Worm (Caenorhabditis elegans) whole organism, L1 larva: ENCODE data around the gene F56D6.18.
A peak's percentile ranks its signal among the peaks of the same experiment; 100 is the strongest.

ENCODE experiments used
- C34B4.2 ChIP-seq: sonication (generic microtip); optimal IDR thresholded peaks from 2 replicates; lab custom pipeline; 2017; ENCODE audit warnings: mild to moderate bottlenecking, missing genetic modification characterization, missing compliant biosample characterization
- F16B12.6 ChIP-seq: fragments of 150-350 bp; optimal IDR thresholded peaks from 2 replicates; lab custom pipeline; 2014; ENCODE audit warnings: missing biosample characterization, missing genetic modification characterization
- alr-1 ChIP-seq: fragments of 200-800 bp; sonication (Bioruptor generic); optimal IDR thresholded peaks from 2 replicates; lab custom pipeline; 2018; ENCODE audit warnings: borderline replicate concordance, mild to moderate bottlenecking, missing genetic modification characterization, missing compliant biosample characterization
- aly-2 ChIP-seq: fragments of 150-350 bp; optimal IDR thresholded peaks from 2 replicates; lab custom pipeline; 2014; ENCODE audit warnings: missing biosample characterization, missing genetic modification characterization
- ama-1 ChIP-seq: fragments of 150-350 bp; optimal IDR thresholded peaks from 2 replicates; lab custom pipeline; 2014
- blmp-1 ChIP-seq: fragments of 150-350 bp; optimal IDR thresholded peaks from 2 replicates; lab custom pipeline; 2014; ENCODE audit warnings: missing biosample characterization, missing genetic modification characterization
- ceh-82 ChIP-seq, 3 experiments: fragments of 150-350 bp in 1 of 3; sonication (generic microtip) in 2 of 3; optimal IDR thresholded peaks; 2 replicates each; lab custom pipeline; 2014 to 2017; ENCODE audit warnings: missing biosample characterization in 3 of 3, missing genetic modification characterization in 3 of 3
- ceh-90 ChIP-seq: sonication (generic microtip); optimal IDR thresholded peaks from 2 replicates; lab custom pipeline; 2016; ENCODE audit warnings: missing genetic modification characterization, missing compliant biosample characterization
- ces-1 ChIP-seq: fragments of 150-350 bp; optimal IDR thresholded peaks from 2 replicates; lab custom pipeline; 2014; ENCODE audit warnings: missing biosample characterization, missing genetic modification reagents, missing genetic modification characterization
- efl-1 ChIP-seq, 4 experiments: fragments of 150-350 bp; optimal IDR thresholded peaks in 3 of 4; peaks in 1 of 4; 1 replicate in 1 of 4; 2 replicates in 3 of 4; lab custom pipeline; 2014; ENCODE audit warnings: missing biosample characterization in 2 of 4, missing genetic modification characterization in 2 of 4, missing genetic modification reagents in 2 of 4
- egl-13 ChIP-seq: sonication (generic microtip); optimal IDR thresholded peaks from 2 replicates; lab custom pipeline; 2016; ENCODE audit warnings: missing genotype, missing genetic modification reagents, missing genetic modification characterization, missing compliant biosample characterization
- elt-3 ChIP-seq, 6 experiments: fragments of 150-350 bp in 1 of 6; sonication (generic microtip); optimal IDR thresholded peaks; 2 replicates each; lab custom pipeline; 2017 to 2018; ENCODE audit warnings: missing biosample characterization in 6 of 6, missing genetic modification characterization in 6 of 6, inconsistent platforms in 1 of 6
- fkh-10 ChIP-seq: sonication (generic microtip); optimal IDR thresholded peaks from 2 replicates; lab custom pipeline; 2017; ENCODE audit warnings: missing biosample characterization, missing genetic modification reagents, missing genetic modification characterization
- fkh-4 ChIP-seq: sonication (generic microtip); optimal IDR thresholded peaks from 2 replicates; lab custom pipeline; 2016; ENCODE audit warnings: missing compliant biosample characterization, missing genetic modification characterization, borderline replicate concordance
- fos-1 ChIP-seq: fragments of 150-350 bp; optimal IDR thresholded peaks from 2 replicates; lab custom pipeline; 2014; ENCODE audit warnings: missing biosample characterization, missing genetic modification characterization
- hlh-17 ChIP-seq: fragments of 200-800 bp; sonication (Bioruptor generic); optimal IDR thresholded peaks from 2 replicates; lab custom pipeline; 2018; ENCODE audit warnings: missing genetic modification characterization, mild to moderate bottlenecking, missing compliant biosample characterization, moderate library complexity, borderline replicate concordance
- hpl-2 ChIP-seq: fragments of 150-350 bp; optimal IDR thresholded peaks from 2 replicates; lab custom pipeline; 2014; ENCODE audit warnings: missing biosample characterization, missing genetic modification reagents, missing genetic modification characterization
- isw-1 ChIP-seq: fragments of 200-800 bp; sonication (Bioruptor generic); IDR thresholded peaks from 2 replicates; pipeline ENCODE4 v1.3.6; 2022; ENCODE audit warnings: missing genetic modification characterization, missing compliant biosample characterization
- lin-13 ChIP-seq: fragments of 150-350 bp; optimal IDR thresholded peaks from 2 replicates; lab custom pipeline; 2014; ENCODE audit warnings: missing biosample characterization, missing genetic modification reagents, missing genetic modification characterization
- lin-14 ChIP-seq: fragments of 200-800 bp; sonication (Bioruptor generic); optimal IDR thresholded peaks from 2 replicates; lab custom pipeline; 2018; ENCODE audit warnings: mild to moderate bottlenecking, missing genetic modification characterization, moderate library complexity, missing compliant biosample characterization
- lir-3 ChIP-seq: sonication (generic microtip); optimal IDR thresholded peaks from 2 replicates; lab custom pipeline; 2016; ENCODE audit warnings: mild to moderate bottlenecking, missing genetic modification characterization, moderate library complexity, missing compliant biosample characterization; ENCODE audit not compliant: poor library complexity
- lsy-2 ChIP-seq, 2 experiments: fragments of 150-350 bp; optimal IDR thresholded peaks; 2 replicates each; lab custom pipeline; 2014; ENCODE audit warnings: missing biosample characterization in 2 of 2, missing genetic modification characterization in 2 of 2
- mef-2 ChIP-seq: fragments of 150-350 bp; optimal IDR thresholded peaks from 2 replicates; lab custom pipeline; 2014; ENCODE audit warnings: missing biosample characterization, missing genetic modification characterization
- nhr-19 ChIP-seq: fragments of 200-800 bp; sonication (Bioruptor generic); conservative IDR thresholded peaks from 2 replicates; pipeline ENCODE4 v1.3.6; 2022; ENCODE audit warnings: missing genetic modification characterization, missing compliant biosample characterization
- nhr-20 ChIP-seq: sonication (generic microtip); optimal IDR thresholded peaks from 2 replicates; lab custom pipeline; 2016; ENCODE audit warnings: mild to moderate bottlenecking, missing genetic modification characterization, missing compliant biosample characterization
- nhr-237 ChIP-seq: fragments of 150-350 bp; optimal IDR thresholded peaks from 2 replicates; lab custom pipeline; 2014; ENCODE audit warnings: missing biosample characterization, missing genetic modification characterization
- nhr-76 ChIP-seq: sonication (generic microtip); optimal IDR thresholded peaks from 2 replicates; lab custom pipeline; 2017; ENCODE audit warnings: missing biosample characterization, missing genetic modification characterization
- nhr-84 ChIP-seq: sonication (generic microtip); optimal IDR thresholded peaks from 2 replicates; lab custom pipeline; 2017; ENCODE audit warnings: missing biosample characterization, missing genetic modification characterization
- nhr-90 ChIP-seq: sonication (generic microtip); optimal IDR thresholded peaks from 2 replicates; lab custom pipeline; 2016; ENCODE audit warnings: mild to moderate bottlenecking, missing genetic modification characterization, missing compliant biosample characterization; ENCODE audit not compliant: poor library complexity
- pag-3 ChIP-seq: sonication (generic microtip); optimal IDR thresholded peaks from 2 replicates; lab custom pipeline; 2017; ENCODE audit warnings: missing genetic modification characterization, mild to moderate bottlenecking, missing compliant biosample characterization, antibody characterized with exemption, borderline replicate concordance; ENCODE audit not compliant: insufficient read depth
- pax-3 ChIP-seq: fragments of 200-800 bp; sonication (Bioruptor generic); optimal IDR thresholded peaks from 2 replicates; lab custom pipeline; 2018; ENCODE audit warnings: mild to moderate bottlenecking, missing genetic modification characterization, moderate library complexity, missing compliant biosample characterization
- rnt-1 ChIP-seq: sonication (generic microtip); optimal IDR thresholded peaks from 2 replicates; lab custom pipeline; 2016; ENCODE audit warnings: mild to moderate bottlenecking, missing genetic modification characterization, moderate library complexity, missing compliant biosample characterization
- snpc-4 ChIP-seq: fragments of 150-350 bp; optimal IDR thresholded peaks from 2 replicates; lab custom pipeline; 2014; ENCODE audit warnings: missing biosample characterization, missing genetic modification characterization
- sox-4 ChIP-seq: sonication (generic microtip); optimal IDR thresholded peaks from 2 replicates; lab custom pipeline; 2016; ENCODE audit warnings: missing genetic modification characterization, missing compliant biosample characterization
- swsn-7 ChIP-seq: sonication (generic microtip); optimal IDR thresholded peaks from 2 replicates; lab custom pipeline; 2016; ENCODE audit warnings: missing genetic modification characterization, missing compliant biosample characterization
- tbx-2 ChIP-seq: sonication (generic microtip); optimal IDR thresholded peaks from 2 replicates; lab custom pipeline; 2016; ENCODE audit warnings: missing genetic modification characterization, missing compliant biosample characterization
- tlp-1 ChIP-seq: fragments of 150-350 bp; optimal IDR thresholded peaks from 2 replicates; lab custom pipeline; 2014; ENCODE audit warnings: missing biosample characterization, missing genetic modification characterization
- unc-130 ChIP-seq: fragments of 150-350 bp; optimal IDR thresholded peaks from 2 replicates; lab custom pipeline; 2017; ENCODE audit warnings: missing biosample characterization, missing genetic modification characterization, inconsistent platforms
- unc-62 ChIP-seq: fragments of 150-350 bp; optimal IDR thresholded peaks from 2 replicates; lab custom pipeline; 2014; ENCODE audit warnings: missing biosample characterization, missing genetic modification reagents, missing genetic modification characterization
- unc-86 ChIP-seq: sonication (generic microtip); optimal IDR thresholded peaks from 2 replicates; lab custom pipeline; 2016; ENCODE audit warnings: missing genetic modification characterization, missing compliant biosample characterization
- vab-15 ChIP-seq: sonication (generic microtip); optimal IDR thresholded peaks from 2 replicates; lab custom pipeline; 2017; ENCODE audit warnings: missing genotype, mild to moderate bottlenecking, missing genetic modification characterization, missing compliant biosample characterization
- xbp-1 ChIP-seq: sonication (generic microtip); optimal IDR thresholded peaks from 2 replicates; lab custom pipeline; 2016; ENCODE audit warnings: missing genetic modification characterization, missing compliant biosample characterization
- zag-1 ChIP-seq: fragments of 150-350 bp; optimal IDR thresholded peaks from 2 replicates; lab custom pipeline; 2014; ENCODE audit warnings: missing biosample characterization, missing genetic modification characterization

F56D6.18 gene

ce11 chrIV:3874417-3874816 lies 37.3 kb downstream of the F56D6.18 start (continued):
- TF ChIP-seq tbx-2 (tag; lab: Kevin White, UChicago) (no peak), elt-3 (tag; optimal IDR thresholded peaks at IDR 0.05; lab: Kevin White, UChicago) (peak in 2 of 6 experiments; percentile 0 to 10), ceh-90 (tag; lab: Kevin White, UChicago) (no peak), efl-1 (optimal IDR thresholded peaks at IDR 0.05; lab: Kevin White, UChicago) (peak; percentile 34 to 46), efl-1 (GFP tag; optimal IDR thresholded peaks at IDR 0.05 in 1 of 2; lab: Kevin White, UChicago) (peak in 1 of 2 experiments; percentile 17), unc-86 (no peak), ceh-82 (tag; optimal IDR thresholded peaks at IDR 0.05; lab: Kevin White, UChicago) (peak in 1 of 3 experiments; percentile 10), pax-3 (tag; lab: Kevin White, UChicago) (no peak), lin-14 (GFP tag; lab: Kevin White, UChicago) (peak; percentile 77), hpl-2 (no peak), nhr-76 (no peak), xbp-1 (no peak), nhr-20 (tag; lab: Kevin White, UChicago) (peak; percentile 41), snpc-4 (no peak), tlp-1 (tag; lab: Kevin White, UChicago) (no peak), alr-1 (tag; lab: Kevin White, UChicago) (no peak), rnt-1 (peak; percentile 14), ama-1 (lab: Kevin White, UChicago) (peak; percentile 68), mef-2 (tag; lab: Kevin White, UChicago) (no peak), fos-1 (tag; lab: Kevin White, UChicago) (no peak), swsn-7 (tag; lab: Kevin White, UChicago) (peak; percentile 10), F16B12.6 (tag; lab: Kevin White, UChicago) (no peak), lir-3 (tag; lab: Kevin White, UChicago) (no peak), fkh-10 (no peak)

ce11 chrIV:3873706-3874105 lies 38.0 kb downstream of the F56D6.18 start, which contains the start of gene F37C4.5:
TSS of gene F37C4.5 (minus strand) at chrIV:3873806.
- TF ChIP-seq unc-130 (tag; lab: Kevin White, UChicago) (no peak), ceh-82 (tag; optimal IDR thresholded peaks at IDR 0.05; lab: Kevin White, UChicago) (no peak), nhr-237 (tag; lab: Kevin White, UChicago) (no peak), sox-4 (tag; lab: Kevin White, UChicago) (no peak), egl-13 (tag; lab: Kevin White, UChicago) (no peak), nhr-90 (no peak), lin-13 (GFP tag; lab: Kevin White, UChicago) (no peak), unc-62 (no peak), blmp-1 (no peak), lsy-2 (tag; optimal IDR thresholded peaks at IDR 0.05; lab: Kevin White, UChicago) (no peak), aly-2 (tag; lab: Kevin White, UChicago) (no peak), F16B12.6 (tag; lab: Kevin White, UChicago) (no peak), tbx-2 (tag; lab: Kevin White, UChicago) (no peak), C34B4.2 (no peak), nhr-19 (GFP tag; lab: Robert Waterston, UW) (no peak), alr-1 (tag; lab: Kevin White, UChicago) (no peak)

- TF ChIP-seq unc-62 = no peak
- TF ChIP-seq zag-1 = no peak
- TF ChIP-seq hlh-17 = no peak
- TF ChIP-seq ces-1 = no peak
- TF ChIP-seq unc-86 = no peak
- no peak for TF ChIP-seq vab-15 (tag; lab: Kevin White, UChicago)
- no peak for TF ChIP-seq nhr-237 (tag; lab: Kevin White, UChicago)
- TF ChIP-seq elt-3 (tag; optimal IDR thresholded peaks at IDR 0.05; lab: Kevin White, UChicago) = no peak
- TF ChIP-seq efl-1 (optimal IDR thresholded peaks at IDR 0.05; lab: Kevin White, UChicago) = no peak
- no peak for TF ChIP-seq efl-1 (GFP tag; optimal IDR thresholded peaks at IDR 0.05 in 1 of 2; lab: Kevin White, UChicago)
- no peak for TF ChIP-seq rnt-1
- no peak for TF ChIP-seq blmp-1
- TF ChIP-seq xbp-1 = no peak
- TF ChIP-seq nhr-84 = no peak
- no peak for TF ChIP-seq fkh-4 (tag; lab: Kevin White, UChicago)
- TF ChIP-seq aly-2 (tag; lab: Kevin White, UChicago) = no peak
- no peak for TF ChIP-seq isw-1 (GFP tag; lab: Robert Waterston, UW)
- TF ChIP-seq lin-14 (GFP tag; lab: Kevin White, UChicago) = no peak
- no peak for TF ChIP-seq nhr-20 (tag; lab: Kevin White, UChicago)
- no peak for TF ChIP-seq lsy-2 (tag; optimal IDR thresholded peaks at IDR 0.05; lab: Kevin White, UChicago)
- TF ChIP-seq pag-3 (tag; lab: Kevin White, UChicago) = no peak
- TF ChIP-seq, all 84 proteins: peak for 0
These were observed 38.6 kb downstream of the F56D6.18 start for ce11 chrIV:3873195-3873594.
